Worm (Caenorhabditis elegans) whole organism, dauer: ENCODE results near the gene K02D3.2.
A peak's percentile ranks its signal among the peaks of the same experiment; 100 is the strongest.

ENCODE experiments used
- unc-62 ChIP-seq: sonication (generic microtip); optimal IDR thresholded peaks from 2 replicates; lab custom pipeline; 2017; ENCODE audit warnings: missing biosample characterization, missing genetic modification reagents, missing genetic modification characterization

Gene K02D3.2

DNA sequence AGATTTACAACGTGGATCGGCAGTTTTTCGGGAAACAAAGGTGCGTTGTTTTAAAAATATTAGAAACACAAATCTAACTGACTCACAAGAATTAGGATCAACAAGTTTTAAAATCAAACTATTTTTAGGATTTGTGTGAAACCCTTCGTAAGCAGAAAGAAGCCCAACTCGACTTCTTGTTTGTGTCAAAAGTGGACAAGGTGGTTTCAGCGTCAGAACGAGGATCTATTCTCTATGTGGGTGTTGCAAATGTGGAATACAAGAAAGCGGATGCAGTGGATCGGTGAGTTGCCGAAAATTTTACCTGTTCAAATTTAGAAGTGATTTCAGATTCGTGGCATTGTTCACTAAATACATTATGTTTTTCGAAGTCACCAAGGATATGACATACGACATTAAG, 17.2 kb upstream of the K02D3.2 start:
- no peak for TF ChIP-seq unc-62 (GFP tag; lab: Kevin White, UChicago)

ce11 chrX:13726874-13727343, 15.1 kb upstream of the K02D3.2 start, which contains the start of gene pix-1:
TSS of gene pix-1 (plus strand) at chrX:13727293.
- no peak for TF ChIP-seq unc-62 (GFP tag; lab: Kevin White, UChicago)

DNA sequence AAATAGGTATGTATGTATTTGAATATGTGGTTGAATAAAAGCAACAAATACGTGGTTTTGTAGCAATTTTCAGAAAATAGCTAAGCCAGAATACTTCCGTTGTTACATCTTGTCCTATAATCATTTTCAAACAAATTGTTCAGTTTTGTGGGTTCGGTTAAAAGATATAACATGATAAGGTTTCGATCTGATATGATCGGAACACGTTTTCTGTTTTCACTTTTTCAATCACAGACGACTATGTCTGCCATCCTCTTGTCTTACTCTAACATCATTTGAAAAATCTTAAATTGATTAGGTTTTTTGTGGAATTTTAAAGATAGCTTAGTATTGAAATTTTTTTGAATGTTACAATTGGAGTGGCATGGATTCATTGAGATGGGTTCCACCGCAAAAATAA, 14.5 kb upstream of the K02D3.2 start:
- TF ChIP-seq unc-62 (GFP tag; lab: Kevin White, UChicago): no peak

- TF ChIP-seq unc-62 (GFP tag; lab: Kevin White, UChicago): no peak
These were observed 12.6 kb upstream of the K02D3.2 start, which contains the start of gene K11E4.6 for ce11 chrX:13724364-13724763. TSS of gene K11E4.6 (plus strand) at chrX:13724664.

DNA sequence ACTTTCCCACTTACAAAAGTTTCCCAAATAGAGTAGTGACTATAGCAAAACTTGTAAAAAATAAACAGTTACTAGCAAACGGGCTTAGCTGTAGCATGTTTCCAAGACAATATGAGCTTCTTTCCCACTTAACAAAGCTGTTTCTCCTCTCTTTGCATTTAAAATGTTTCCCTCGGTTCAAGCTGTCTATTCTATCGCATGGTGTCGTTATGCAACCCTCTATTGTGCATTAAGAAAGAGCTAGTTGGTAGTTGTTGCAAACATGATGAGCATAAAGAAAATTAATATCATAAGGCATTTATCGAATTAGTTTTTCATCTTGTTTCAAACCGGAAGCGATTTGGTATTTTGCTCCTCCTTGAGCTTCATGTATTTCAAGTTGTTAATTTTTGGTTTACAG, 11.0 kb upstream of the K02D3.2 start, which contains the start of gene poml-1:
Gene poml-1 (minus strand): TSS at position 101 of the 400 bp plus-strand sequence.
- TF ChIP-seq unc-62 (GFP tag; lab: Kevin White, UChicago): no peak

- no peak for TF ChIP-seq unc-62 (GFP tag; lab: Kevin White, UChicago)
These were observed 5.4 kb upstream of the K02D3.2 start, which contains the start of gene shc-3 for ce11 chrX:13717053-13717671. TSS of gene shc-3 (plus strand) at chrX:13717536.

ce11 chrX:13716313-13716712, 4.5 kb upstream of the K02D3.2 start:
- no peak for TF ChIP-seq unc-62 (GFP tag; lab: Kevin White, UChicago)

DNA sequence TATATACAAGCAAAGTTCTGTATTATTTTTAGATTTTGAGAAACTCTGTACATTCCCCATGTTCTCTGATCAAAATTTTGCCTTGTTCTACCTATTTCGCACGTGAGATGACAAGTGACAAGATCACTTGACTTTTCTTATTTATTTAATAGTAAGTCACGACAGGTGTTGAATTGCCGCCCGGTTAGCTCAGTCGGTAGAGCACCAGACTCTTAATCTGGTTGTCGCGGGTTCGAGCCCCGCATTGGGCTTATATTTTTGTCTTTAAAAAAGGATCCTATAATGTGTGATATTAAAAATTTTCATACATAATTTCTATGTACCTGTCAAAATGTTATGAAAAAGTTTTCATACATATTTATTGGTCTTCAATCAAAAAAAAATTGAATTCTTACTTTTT, 2.9 kb upstream of the K02D3.2 start:
- no peak for TF ChIP-seq unc-62 (GFP tag; lab: Kevin White, UChicago)

DNA sequence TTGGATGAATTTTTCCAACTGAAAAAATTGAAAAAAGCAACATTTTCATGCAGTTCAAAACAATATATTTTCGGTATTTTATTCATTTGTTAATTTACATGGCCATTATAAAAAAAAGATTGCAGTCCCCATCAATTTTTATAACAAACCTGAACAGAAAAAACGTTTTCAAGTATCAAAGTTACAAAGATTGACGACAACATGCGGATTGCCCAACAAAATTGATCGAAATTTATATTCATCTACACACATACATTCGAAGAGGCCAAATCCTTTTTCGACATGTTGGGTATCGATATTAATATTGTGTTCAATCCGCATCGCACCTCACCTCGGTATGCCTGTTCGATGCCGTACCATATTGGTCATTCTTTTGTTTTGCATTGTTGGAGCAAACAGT, 2.0 kb upstream of the K02D3.2 start, which contains the start of gene K11E4.1:
Gene K11E4.1 (plus strand): TSS at position 301 of the 400 bp plus-strand sequence.
- no peak for TF ChIP-seq unc-62 (GFP tag; lab: Kevin White, UChicago)

DNA sequence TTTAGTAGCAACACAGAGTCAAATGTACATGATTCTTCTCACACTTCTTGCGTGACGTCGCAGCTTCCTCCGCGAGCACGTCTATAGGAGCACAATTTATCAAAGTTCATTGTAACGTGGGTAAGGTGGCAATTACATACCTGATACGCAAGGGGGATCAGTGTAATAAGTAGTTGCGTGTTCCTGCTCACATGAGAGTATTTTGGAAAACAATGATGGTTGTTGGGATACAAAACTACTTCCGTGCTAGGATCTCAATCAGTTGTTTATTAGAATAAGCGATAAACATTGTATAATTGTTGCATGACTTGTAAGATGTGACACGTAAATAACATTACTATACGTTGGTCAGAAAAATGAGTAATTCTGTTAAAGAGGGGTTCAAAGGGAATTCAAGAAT, 1.2 kb upstream of the K02D3.2 start:
- no peak for TF ChIP-seq unc-62 (GFP tag; lab: Kevin White, UChicago)

- no peak for TF ChIP-seq unc-62 (GFP tag; lab: Kevin White, UChicago)
These were observed 2.7 kb downstream of the K02D3.2 start for ce11 chrX:13709060-13709459.

ce11 chrX:13706607-13707006, 5.2 kb downstream of the K02D3.2 start, which contains the start of gene K02D3.1:
TSS of gene K02D3.1 (plus strand) at chrX:13706907.
- TF ChIP-seq unc-62 (GFP tag; lab: Kevin White, UChicago): no peak

DNA sequence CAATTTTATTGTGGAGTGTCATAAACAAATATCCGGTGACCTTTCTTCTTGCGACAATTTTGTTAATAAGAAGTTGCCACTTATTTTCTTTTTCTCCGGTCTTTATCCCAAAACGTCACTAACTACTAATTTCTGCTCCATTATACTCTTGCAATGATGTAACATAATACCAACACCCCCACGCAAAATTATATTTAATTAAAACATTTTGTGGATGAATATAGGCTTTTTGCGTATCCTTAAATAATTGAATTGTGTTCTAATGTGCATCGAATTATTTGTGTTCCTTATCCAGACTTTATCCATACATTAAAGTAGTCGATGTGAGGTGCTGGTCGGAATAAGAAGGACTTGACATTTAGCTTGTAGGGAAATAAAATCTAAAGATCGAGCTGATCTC, 8.9 kb downstream of the K02D3.2 start:
- TF ChIP-seq unc-62 (GFP tag; lab: Kevin White, UChicago): no peak

DNA sequence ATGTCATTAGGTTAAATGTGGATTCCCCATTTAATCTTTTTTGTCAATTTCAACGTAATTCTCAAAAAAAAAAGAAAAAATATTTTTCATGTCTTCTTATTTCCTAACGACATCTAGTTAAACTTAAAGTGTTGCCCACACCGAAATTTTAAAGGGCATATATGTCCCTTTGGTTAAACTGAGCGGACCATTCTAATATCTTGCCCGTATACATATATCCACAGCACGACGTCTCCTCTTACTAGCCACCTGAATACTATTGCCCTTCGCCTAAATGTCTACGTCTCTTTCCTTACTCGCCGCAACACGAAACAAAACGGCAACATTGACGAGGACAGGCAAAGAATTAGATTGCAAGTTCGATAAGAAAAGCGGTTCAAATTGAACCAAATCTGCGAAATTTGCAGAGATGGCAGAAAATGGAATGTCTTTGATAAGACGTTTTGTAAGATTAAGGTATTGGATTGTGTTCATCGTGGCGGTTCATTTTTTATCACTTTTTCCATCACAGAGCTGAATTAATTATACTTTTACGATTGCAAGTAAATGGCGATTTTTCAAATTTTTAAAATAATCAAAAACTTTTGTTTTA, 11.1 kb downstream of the K02D3.2 start:
- TF ChIP-seq unc-62 (GFP tag; lab: Kevin White, UChicago): peak; percentile 53

DNA sequence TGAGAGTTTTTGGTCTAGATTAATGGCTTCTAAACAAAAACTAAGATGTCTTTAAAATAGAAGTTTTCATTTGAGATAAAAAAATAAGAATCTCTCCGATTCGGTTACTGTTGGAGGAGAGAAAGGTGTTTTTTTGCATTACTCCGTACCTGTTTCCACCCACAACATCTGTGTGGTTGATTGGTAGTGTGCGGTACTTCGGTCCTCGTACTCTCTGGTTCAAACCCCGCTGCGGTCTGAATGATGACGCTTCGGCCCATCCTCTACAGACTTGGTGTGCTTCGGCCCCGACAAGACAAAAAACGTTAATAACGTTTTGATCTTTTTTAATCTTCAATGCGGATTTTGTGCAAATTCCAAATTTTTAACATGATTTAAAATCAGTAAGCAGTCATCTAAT, 14.3 kb downstream of the K02D3.2 start:
- TF ChIP-seq unc-62 (GFP tag; lab: Kevin White, UChicago): no peak

DNA sequence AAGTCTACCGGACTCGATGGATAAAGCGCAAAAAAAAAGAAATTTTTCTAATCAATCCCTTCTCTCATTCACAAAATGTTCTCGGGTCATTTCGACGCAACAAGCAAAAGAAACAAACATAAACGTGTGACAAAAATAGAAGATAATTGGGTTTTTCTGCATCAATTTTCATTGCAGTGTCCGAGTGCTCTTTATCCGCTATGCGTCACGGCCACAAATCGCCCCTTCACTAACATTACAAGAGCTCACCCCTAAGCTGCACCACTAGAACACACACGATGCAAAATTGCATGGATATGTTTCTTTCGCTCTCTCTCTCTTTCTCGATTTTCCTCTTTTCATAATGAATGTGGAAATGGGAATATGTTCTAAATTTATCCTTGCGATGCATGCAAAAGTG, 15.7 kb downstream of the K02D3.2 start:
- TF ChIP-seq unc-62 (GFP tag; lab: Kevin White, UChicago): no peak

DNA sequence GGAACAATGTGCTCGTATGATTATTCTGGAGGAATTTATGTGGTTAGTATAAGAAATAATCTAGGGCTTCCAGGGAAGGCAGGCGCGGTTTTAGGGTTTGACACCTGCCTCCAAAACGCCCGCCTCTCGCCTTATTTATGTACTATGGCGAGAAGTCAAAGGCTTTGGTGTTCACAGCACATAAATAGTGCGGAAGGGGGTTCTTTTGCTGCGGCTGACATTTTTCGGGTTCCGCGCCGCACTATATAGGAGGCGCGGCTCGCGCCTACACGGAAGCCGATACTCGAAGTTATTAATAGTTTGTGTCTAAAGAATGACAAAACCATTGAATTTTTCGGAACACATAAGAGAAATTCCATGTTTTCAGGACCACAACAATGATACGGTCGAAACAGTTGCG, 21.5 kb downstream of the K02D3.2 start:
- TF ChIP-seq unc-62 (GFP tag; lab: Kevin White, UChicago): no peak
